Fruit fly (Drosophila melanogaster) whole organism, embryonic: ENCODE results near the gene CG17190.

ENCODE experiments used
- Atf-2 ChIP-seq: fragments of 200-800 bp; sonication (Bioruptor generic); optimal IDR thresholded peaks from 2 replicates; lab custom pipeline; 2016; ENCODE audit warnings: missing biosample characterization, missing genetic modification characterization
- CG10543 ChIP-seq: fragments of 200-800 bp; sonication (Bioruptor generic); optimal IDR thresholded peaks from 3 replicates; lab custom pipeline; 2017; ENCODE audit warnings: missing biosample characterization, mild to moderate bottlenecking, missing genetic modification characterization, moderate library complexity
- CG11695 ChIP-seq: fragments of 200-800 bp; sonication (Bioruptor generic); IDR thresholded peaks from 3 replicates; pipeline ENCODE4 v1.3.6; 2022; ENCODE audit warnings: missing biosample characterization, missing genetic modification characterization
- CG12236 ChIP-seq: fragments of 200-800 bp; sonication (Bioruptor generic); optimal IDR thresholded peaks from 2 replicates; lab custom pipeline; 2016; ENCODE audit warnings: missing biosample characterization, missing genetic modification characterization
- CG13123 ChIP-seq: fragments of 200-800 bp; sonication (Bioruptor generic); optimal IDR thresholded peaks from 2 replicates; lab custom pipeline; 2016; ENCODE audit warnings: missing biosample characterization, missing genetic modification characterization
- CG15696 ChIP-seq: fragments of 200-800 bp; sonication (Bioruptor generic); optimal IDR thresholded peaks from 2 replicates; lab custom pipeline; 2019; ENCODE audit warnings: missing biosample characterization, mild to moderate bottlenecking, missing genetic modification characterization, moderate library complexity
- CG1792 ChIP-seq: fragments of 200-800 bp; sonication (Bioruptor generic); optimal IDR thresholded peaks from 2 replicates; lab custom pipeline; 2016; ENCODE audit warnings: missing biosample characterization, missing genetic modification characterization
- CG18619 ChIP-seq: fragments of 200-800 bp; sonication (Bioruptor generic); optimal IDR thresholded peaks from 3 replicates; lab custom pipeline; 2017; ENCODE audit warnings: missing biosample characterization, mild to moderate bottlenecking, missing genetic modification characterization
- CG2120 ChIP-seq: fragments of 200-800 bp; sonication (Bioruptor generic); optimal IDR thresholded peaks from 3 replicates; lab custom pipeline; 2016; ENCODE audit warnings: missing biosample characterization, missing genetic modification characterization
- CG6272 ChIP-seq: fragments of 200-800 bp; sonication (Bioruptor generic); IDR thresholded peaks from 2 replicates; pipeline ENCODE4 v1.3.6; 2022; ENCODE audit warnings: missing biosample characterization, missing genetic modification characterization
- CG6813 ChIP-seq: fragments of 200-800 bp; sonication (Bioruptor generic); optimal IDR thresholded peaks from 2 replicates; lab custom pipeline; 2017; ENCODE audit warnings: missing biosample characterization, missing genetic modification characterization, mild to moderate bottlenecking, moderate library complexity, missing genetic modification reagents
- CG7372 ChIP-seq: fragments of 200-800 bp; sonication (Bioruptor generic); IDR thresholded peaks from 2 replicates; pipeline ENCODE4 v1.3.6; 2022; ENCODE audit warnings: missing biosample characterization, missing genetic modification characterization
- CG7745 ChIP-seq: fragments of 200-800 bp; sonication (Bioruptor generic); optimal IDR thresholded peaks from 2 replicates; lab custom pipeline; 2018; ENCODE audit warnings: missing biosample characterization, mild to moderate bottlenecking, missing genetic modification characterization, moderate library complexity
- CG8290 ChIP-seq, 3 experiments: fragments of 200-800 bp; sonication (Bioruptor generic); optimal IDR thresholded peaks; 2 replicates each; lab custom pipeline; 2016 to 2019; ENCODE audit warnings: missing biosample characterization in 3 of 3, missing genetic modification characterization in 3 of 3, mild to moderate bottlenecking in 2 of 3, moderate library complexity in 1 of 3
- CG9215 ChIP-seq: fragments of 200-800 bp; sonication (Bioruptor generic); IDR thresholded peaks from 2 replicates; pipeline ENCODE4 v1.3.6; 2022; ENCODE audit warnings: missing biosample characterization, missing genetic modification characterization
- CG9609 ChIP-seq: fragments of 200-800 bp; sonication (Bioruptor generic); optimal IDR thresholded peaks from 3 replicates; lab custom pipeline; 2016; ENCODE audit warnings: missing biosample characterization, missing genetic modification characterization
- CG9932 ChIP-seq: fragments of 200-800 bp; sonication (Bioruptor generic); IDR thresholded peaks from 2 replicates; pipeline ENCODE4 v1.3.6; 2022; ENCODE audit warnings: missing biosample characterization, missing genetic modification characterization
- D19A ChIP-seq: fragments of 200-800 bp; optimal IDR thresholded peaks from 3 replicates; lab custom pipeline; 2019; ENCODE audit warnings: missing biosample characterization, mild to moderate bottlenecking, missing genetic modification characterization, moderate library complexity
- D19B ChIP-seq: fragments of 200-800 bp; sonication (Bioruptor generic); optimal IDR thresholded peaks from 2 replicates; lab custom pipeline; 2017; ENCODE audit warnings: missing biosample characterization, mild to moderate bottlenecking, missing genetic modification characterization
- Dbx ChIP-seq: fragments of 200-800 bp; sonication (Bioruptor generic); IDR thresholded peaks from 3 replicates; pipeline ENCODE4 v1.3.6; 2022; ENCODE audit warnings: missing biosample characterization, missing genetic modification characterization
- Ets65A ChIP-seq: fragments of 200-800 bp; sonication (Bioruptor generic); peaks from one replicate; lab custom pipeline; 2016; ENCODE audit warnings: missing biosample characterization, missing genetic modification characterization
- H15 ChIP-seq: fragments of 200-800 bp; sonication (Bioruptor generic); IDR thresholded peaks from 3 replicates; pipeline ENCODE4 v1.3.6; 2022; ENCODE audit warnings: missing biosample characterization, missing genetic modification characterization
- HLH4C ChIP-seq: fragments of 200-800 bp; sonication (Bioruptor generic); IDR thresholded peaks from 3 replicates; pipeline ENCODE4 v1.3.6; 2022; ENCODE audit warnings: missing biosample characterization, missing genetic modification characterization; ENCODE audit not compliant: partially characterized antibody
- HLHmδ ChIP-seq: fragments of 200-800 bp; sonication (Bioruptor generic); optimal IDR thresholded peaks from 2 replicates; lab custom pipeline; 2018; ENCODE audit warnings: missing biosample characterization, mild to moderate bottlenecking, missing genetic modification characterization, moderate library complexity
- Hsf ChIP-seq: fragments of 200-800 bp; sonication (Bioruptor generic); optimal IDR thresholded peaks from 3 replicates; lab custom pipeline; 2016; ENCODE audit warnings: missing biosample characterization, missing genetic modification characterization
- MTF-1 ChIP-seq: fragments of 200-800 bp; sonication (Bioruptor generic); optimal IDR thresholded peaks from 2 replicates; lab custom pipeline; 2018; ENCODE audit warnings: missing biosample characterization, mild to moderate bottlenecking, missing genetic modification characterization, borderline replicate concordance
- Neu2 ChIP-seq: fragments of 200-800 bp; sonication (Bioruptor generic); optimal IDR thresholded peaks from 3 replicates; lab custom pipeline; 2016; ENCODE audit warnings: missing biosample characterization, missing genetic modification characterization, borderline replicate concordance
- Nf-YC ChIP-seq: fragments of 200-800 bp; optimal IDR thresholded peaks from 3 replicates; lab custom pipeline; 2019; ENCODE audit warnings: missing biosample characterization, mild to moderate bottlenecking, missing genetic modification characterization, moderate library complexity
- Oaz ChIP-seq: fragments of 200-800 bp; sonication (Bioruptor generic); IDR thresholded peaks from 2 replicates; pipeline ENCODE4 v1.3.6; 2022; ENCODE audit warnings: missing biosample characterization, missing genetic modification characterization
- Pdp1 ChIP-seq, 2 experiments: fragments of 200-800 bp; sonication (Bioruptor generic); optimal IDR thresholded peaks; 3 replicates each; lab custom pipeline; 2016; ENCODE audit warnings: missing biosample characterization in 2 of 2, missing genetic modification characterization in 2 of 2, mild to moderate bottlenecking in 1 of 2, moderate library complexity in 1 of 2
- Sin3A ChIP-seq: fragments of >200 bp; optimal IDR thresholded peaks from 2 replicates; lab custom pipeline; 2018
- Stat92E ChIP-seq, 3 experiments: fragments of >200 bp in 2 of 3; fragments of 200-800 bp in 1 of 3; sonication (Bioruptor generic) in 1 of 3; optimal IDR thresholded peaks; 2 replicates each; lab custom pipeline; 2017 to 2019; ENCODE audit warnings: missing biosample characterization in 3 of 3, missing genetic modification characterization in 3 of 3, mild to moderate bottlenecking in 1 of 3, moderate library complexity in 1 of 3
- ac ChIP-seq: fragments of 200-800 bp; sonication (Bioruptor generic); optimal IDR thresholded peaks from 3 replicates; lab custom pipeline; 2017; ENCODE audit warnings: missing biosample characterization, mild to moderate bottlenecking, missing genetic modification characterization
- ap ChIP-seq: fragments of 200-800 bp; sonication (Bioruptor generic); IDR thresholded peaks from 2 replicates; pipeline ENCODE4 v1.3.6; 2022; ENCODE audit warnings: missing biosample characterization, missing genetic modification characterization
- ash1 ChIP-seq: fragments of 200-800 bp; sonication (Bioruptor generic); optimal IDR thresholded peaks from 2 replicates; lab custom pipeline; 2018; ENCODE audit warnings: missing biosample characterization, mild to moderate bottlenecking, missing genetic modification characterization
- dm ChIP-seq: fragments of 200-800 bp; sonication (Bioruptor generic); optimal IDR thresholded peaks from 3 replicates; lab custom pipeline; 2016; ENCODE audit warnings: missing biosample characterization, missing genetic modification characterization
- dpn ChIP-seq, 2 experiments: fragments of 200-800 bp; sonication (Bioruptor generic); optimal IDR thresholded peaks; 3 replicates each; lab custom pipeline; 2016; ENCODE audit warnings: missing biosample characterization in 2 of 2, missing genetic modification characterization in 2 of 2
- ewg ChIP-seq: fragments of 200-800 bp; sonication (Bioruptor generic); optimal IDR thresholded peaks from 3 replicates; lab custom pipeline; 2017; ENCODE audit warnings: mild to moderate bottlenecking, missing biosample characterization, missing genetic modification reagents, missing genetic modification characterization
- gem ChIP-seq: fragments of 200-800 bp; sonication (Bioruptor generic); optimal IDR thresholded peaks from 2 replicates; lab custom pipeline; 2019; ENCODE audit warnings: missing biosample characterization, mild to moderate bottlenecking, missing genetic modification characterization, moderate library complexity
- gt ChIP-seq: fragments of 200-800 bp; sonication (Bioruptor generic); IDR thresholded peaks from 2 replicates; pipeline ENCODE4 v1.3.6; 2022; ENCODE audit warnings: missing biosample characterization, missing genetic modification characterization
- h ChIP-seq: fragments of >200 bp; optimal IDR thresholded peaks from 2 replicates; lab custom pipeline; 2017
- kni ChIP-seq: fragments of 200-800 bp; sonication (Bioruptor generic); optimal IDR thresholded peaks from 3 replicates; lab custom pipeline; 2017; ENCODE audit warnings: mild to moderate bottlenecking, missing biosample characterization, missing genetic modification reagents, missing genetic modification characterization
- mam ChIP-seq: fragments of 200-800 bp; sonication (Bioruptor generic); optimal IDR thresholded peaks from 3 replicates; lab custom pipeline; 2016; ENCODE audit warnings: missing biosample characterization, missing genetic modification characterization
- pnt ChIP-seq: fragments of 200-800 bp; sonication (Bioruptor generic); optimal IDR thresholded peaks from 3 replicates; lab custom pipeline; 2016; ENCODE audit warnings: missing biosample characterization, missing genetic modification characterization
- prd ChIP-seq, 3 experiments: fragments of >200 bp in 2 of 3; fragments of 200-800 bp in 1 of 3; sonication (Bioruptor generic) in 1 of 3; optimal IDR thresholded peaks in 2 of 3; IDR thresholded peaks in 1 of 3; 2 replicates in 2 of 3; 3 replicates in 1 of 3; pipeline versions ENCODE4 v1.3.6 to Lab custom; 2017 to 2022; ENCODE audit warnings: missing biosample characterization in 1 of 3, missing genetic modification characterization in 1 of 3
- sd ChIP-seq: fragments of 200-800 bp; sonication (Bioruptor generic); optimal IDR thresholded peaks from 3 replicates; lab custom pipeline; 2018; ENCODE audit warnings: missing biosample characterization, mild to moderate bottlenecking, missing genetic modification characterization, moderate library complexity
- sens ChIP-seq: fragments of 200-800 bp; sonication (Bioruptor generic); peaks from one replicate; lab custom pipeline; 2016; ENCODE audit warnings: missing biosample characterization, missing genetic modification characterization
- ssp ChIP-seq: fragments of 200-800 bp; sonication (Bioruptor generic); IDR thresholded peaks from 2 replicates; pipeline ENCODE4 v1.3.6; 2022; ENCODE audit warnings: missing biosample characterization, missing genetic modification characterization
- trem ChIP-seq: fragments of 200-800 bp; optimal IDR thresholded peaks from 3 replicates; lab custom pipeline; 2019; ENCODE audit warnings: missing biosample characterization, mild to moderate bottlenecking, missing genetic modification characterization, moderate library complexity
- z ChIP-seq: fragments of 200-800 bp; sonication (Bioruptor generic); IDR thresholded peaks from 3 replicates; pipeline ENCODE4 v1.3.6; 2022; ENCODE audit warnings: missing biosample characterization, missing genetic modification characterization

CG17190 gene

DNA sequence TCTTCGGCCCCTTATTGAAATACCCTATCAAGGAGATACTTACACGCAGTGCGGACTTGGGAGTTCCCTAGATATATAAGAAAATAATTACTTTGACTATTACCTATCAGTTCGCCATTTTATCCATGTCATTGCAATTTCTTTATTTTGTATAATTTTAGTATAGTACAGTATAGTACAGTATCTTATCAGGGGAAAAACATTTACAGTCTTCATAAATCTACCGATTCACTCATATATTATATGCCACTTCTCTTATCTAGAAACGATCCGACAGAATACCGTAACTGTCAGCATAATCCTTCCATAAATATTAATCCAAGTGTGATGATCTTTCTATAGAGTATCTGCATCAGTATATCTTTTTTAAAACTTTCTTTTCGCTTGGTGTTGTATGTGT lies 16.9 kb downstream of the CG17190 start:
- TF ChIP-seq D19A (tag; lab: Kevin White, UChicago) (peak; percentile 69), Nf-YC (tag; lab: Kevin White, UChicago) (no peak), Ets65A (GFP tag; lab: Kevin White, UChicago) (peak; percentile 44), gem (peak; percentile 12)
- TF ChIP-seq, all 482 proteins: peak for 3

DNA sequence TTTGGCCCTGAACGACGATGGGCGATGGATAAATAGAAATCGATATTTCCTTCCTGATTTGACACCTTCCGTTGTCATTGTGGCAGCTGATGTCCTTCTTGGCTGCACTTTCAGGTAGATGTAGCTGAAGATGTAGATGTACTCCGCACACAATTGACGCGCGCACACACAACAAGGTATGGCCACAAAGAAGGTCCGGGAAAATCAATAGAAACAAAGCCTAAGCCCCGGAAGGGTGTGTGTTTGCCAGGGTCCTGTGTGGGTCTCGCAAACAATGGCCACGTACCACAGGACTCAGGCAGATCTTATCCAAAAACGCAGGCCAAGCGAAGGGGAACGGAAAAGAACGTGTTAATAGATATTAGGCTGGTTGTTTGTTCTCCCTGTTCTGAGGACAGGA lies 17.9 kb downstream of the CG17190 start:
- no peak for TF ChIP-seq CG11695 (GFP tag; lab: Robert Waterston, UW)
- no peak for TF ChIP-seq gt (GFP tag; lab: Robert Waterston, UW)
- no peak for TF ChIP-seq CG13123 (GFP tag; lab: Kevin White, UChicago)
- no peak for TF ChIP-seq CG12236 (GFP tag; lab: Kevin White, UChicago)
- no peak for TF ChIP-seq Atf-2 (GFP tag; lab: Kevin White, UChicago)
- no peak for TF ChIP-seq CG10543
- TF ChIP-seq D19B (GFP tag; lab: Kevin White, UChicago) = no peak
- no peak for TF ChIP-seq CG9215 (GFP tag; lab: Robert Waterston, UW)
- TF ChIP-seq sd (tag; lab: Kevin White, UChicago) = no peak
- no peak for TF ChIP-seq Ets65A (GFP tag; lab: Kevin White, UChicago)
- no peak for TF ChIP-seq sens
- TF ChIP-seq CG6813 (GFP tag; lab: Kevin White, UChicago) = no peak
- TF ChIP-seq CG15696 (tag; lab: Kevin White, UChicago) = peak; percentile 51
- TF ChIP-seq dm = no peak
- no peak for TF ChIP-seq h (lab: Kevin White, UChicago)
- no peak for TF ChIP-seq HLH4C
- no peak for TF ChIP-seq Neu2 (GFP tag; lab: Kevin White, UChicago)
- no peak for TF ChIP-seq CG7372 (GFP tag; lab: Robert Waterston, UW)
- peak; percentile 50 for TF ChIP-seq ac (GFP tag; lab: Kevin White, UChicago)
- TF ChIP-seq Dbx (GFP tag; lab: Robert Waterston, UW) = no peak
- TF ChIP-seq CG9932 = no peak
- no peak for TF ChIP-seq CG8290 (GFP tag; optimal IDR thresholded peaks at IDR 0.05; lab: Kevin White, UChicago)
- no peak for TF ChIP-seq CG8290 (tag; optimal IDR thresholded peaks at IDR 0.05; lab: Kevin White, UChicago)
- no peak for TF ChIP-seq Hsf (GFP tag; lab: Kevin White, UChicago)
- no peak for TF ChIP-seq Pdp1 (GFP tag; optimal IDR thresholded peaks at IDR 0.05; lab: Kevin White, UChicago)
- no peak for TF ChIP-seq ssp (GFP tag; lab: Robert Waterston, UW)
- TF ChIP-seq CG9609 (GFP tag; lab: Kevin White, UChicago) = no peak
- TF ChIP-seq pnt (GFP tag; lab: Kevin White, UChicago) = no peak
- TF ChIP-seq CG6272 = no peak
- TF ChIP-seq H15 (GFP tag; lab: Robert Waterston, UW) = no peak
- no peak for TF ChIP-seq ewg (GFP tag; lab: Kevin White, UChicago)
- TF ChIP-seq prd (optimal IDR thresholded peaks at IDR 0.05; lab: Kevin White, UChicago) = no peak
- peak; percentile 35; the same call in 2 of the 3 replicates for TF ChIP-seq prd (GFP tag; IDR thresholded peaks at IDR 0.05; lab: Robert Waterston, UW)
- TF ChIP-seq ap (GFP tag; lab: Robert Waterston, UW) = no peak
- TF ChIP-seq CG18619 = no peak
- TF ChIP-seq z = no peak
- TF ChIP-seq Sin3A (lab: Kevin White, UChicago) = no peak
- TF ChIP-seq ash1 = no peak
- TF ChIP-seq CG7745 (tag; lab: Kevin White, UChicago) = no peak
- no peak for TF ChIP-seq MTF-1
- no peak for TF ChIP-seq Stat92E (GFP tag; optimal IDR thresholded peaks at IDR 0.05; lab: Kevin White, UChicago)
- TF ChIP-seq mam (GFP tag; lab: Kevin White, UChicago) = no peak
- TF ChIP-seq dpn (GFP tag; optimal IDR thresholded peaks at IDR 0.05; lab: Kevin White, UChicago) = no peak
- no peak for TF ChIP-seq CG1792
- no peak for TF ChIP-seq Oaz
- peak; percentile 74 for TF ChIP-seq kni (GFP tag; lab: Kevin White, UChicago)
- peak; percentile 22 for TF ChIP-seq HLHmδ (GFP tag; lab: Kevin White, UChicago)
- TF ChIP-seq trem (tag; lab: Kevin White, UChicago) = no peak
- no peak for TF ChIP-seq CG2120 (GFP tag; lab: Kevin White, UChicago)
